Fruit fly (Drosophila melanogaster) whole organism, prepupa: Measurements from ENCODE around the gene UQCR-C2.

ENCODE experiments used
- Blimp-1 ChIP-seq: fragments of 200-800 bp; sonication (Bioruptor generic); optimal IDR thresholded peaks from 3 replicates; lab custom pipeline; 2017; ENCODE audit warnings: missing biosample characterization, missing genetic modification characterization, mild to moderate bottlenecking, moderate library complexity, missing genetic modification reagents
- CG10669 ChIP-seq: fragments of 200-800 bp; sonication (Bioruptor generic); optimal IDR thresholded peaks from 3 replicates; lab custom pipeline; 2018; ENCODE audit warnings: missing biosample characterization, mild to moderate bottlenecking, missing genetic modification characterization, moderate library complexity
- CG11294 ChIP-seq: fragments of 200-800 bp; sonication (Bioruptor generic); IDR thresholded peaks from 2 replicates; pipeline ENCODE4 v1.3.6; 2022; ENCODE audit warnings: missing biosample characterization, missing genetic modification characterization
- CG11762 ChIP-seq: fragments of 200-800 bp; sonication (Bioruptor generic); optimal IDR thresholded peaks from 3 replicates; lab custom pipeline; 2016; ENCODE audit warnings: missing biosample characterization, missing genetic modification characterization; ENCODE audit not compliant: insufficient read depth
- CG15336 ChIP-seq: fragments of 200-800 bp; sonication (Bioruptor generic); IDR thresholded peaks from 2 replicates; pipeline ENCODE4 v1.3.6; 2022; ENCODE audit warnings: missing biosample characterization, missing genetic modification characterization
- CG1621 ChIP-seq: fragments of 200-800 bp; sonication (Bioruptor generic); optimal IDR thresholded peaks from 3 replicates; lab custom pipeline; 2018; ENCODE audit warnings: missing biosample characterization, mild to moderate bottlenecking, missing genetic modification characterization
- CG16779 ChIP-seq: fragments of 200-800 bp; sonication (Bioruptor generic); optimal IDR thresholded peaks from 3 replicates; lab custom pipeline; 2017; ENCODE audit warnings: missing biosample characterization, mild to moderate bottlenecking, missing genetic modification characterization
- CG3032 ChIP-seq: fragments of 200-800 bp; optimal IDR thresholded peaks from 2 replicates; lab custom pipeline; 2019; ENCODE audit warnings: missing biosample characterization, mild to moderate bottlenecking, missing genetic modification characterization, moderate library complexity
- CG31627 ChIP-seq: fragments of 200-800 bp; sonication (Bioruptor generic); optimal IDR thresholded peaks from 3 replicates; lab custom pipeline; 2016; ENCODE audit warnings: missing biosample characterization, missing genetic modification characterization
- CG3919 ChIP-seq: fragments of 200-800 bp; sonication (Bioruptor generic); optimal IDR thresholded peaks from 3 replicates; lab custom pipeline; 2016; ENCODE audit warnings: missing biosample characterization, missing genetic modification characterization
- CG4318 ChIP-seq: fragments of 200-800 bp; sonication (Bioruptor generic); optimal IDR thresholded peaks from 3 replicates; lab custom pipeline; 2017; ENCODE audit warnings: missing biosample characterization, mild to moderate bottlenecking, missing genetic modification characterization
- CG6163 ChIP-seq: fragments of 200-800 bp; sonication (Bioruptor generic); IDR thresholded peaks from 3 replicates; pipeline ENCODE4 v1.3.6; 2022; ENCODE audit warnings: missing biosample characterization, missing genetic modification characterization
- CG6792 ChIP-seq: fragments of 200-800 bp; sonication (Bioruptor generic); optimal IDR thresholded peaks from 3 replicates; lab custom pipeline; 2016; ENCODE audit warnings: missing biosample characterization, missing genetic modification characterization
- CG6808 ChIP-seq: fragments of 200-800 bp; sonication (Bioruptor generic); optimal IDR thresholded peaks from 3 replicates; lab custom pipeline; 2017; ENCODE audit warnings: missing biosample characterization, missing genetic modification characterization, mild to moderate bottlenecking, moderate library complexity, missing genetic modification reagents
- CG6854 ChIP-seq: fragments of 200-800 bp; sonication (Bioruptor generic); optimal IDR thresholded peaks from 2 replicates; lab custom pipeline; 2017; ENCODE audit warnings: missing biosample characterization, mild to moderate bottlenecking, missing genetic modification characterization
- CG7368 ChIP-seq: fragments of 200-800 bp; sonication (Bioruptor generic); optimal IDR thresholded peaks from 3 replicates; lab custom pipeline; 2016; ENCODE audit warnings: missing biosample characterization, missing genetic modification characterization
- CG8119 ChIP-seq: fragments of 200-800 bp; sonication (Bioruptor generic); IDR thresholded peaks from 3 replicates; pipeline ENCODE4 v1.3.6; 2022; ENCODE audit warnings: missing biosample characterization, missing genetic modification characterization
- CG8319 ChIP-seq: fragments of 200-800 bp; sonication (Bioruptor generic); optimal IDR thresholded peaks from 3 replicates; lab custom pipeline; 2016; ENCODE audit warnings: missing biosample characterization, missing genetic modification characterization
- CG8632 ChIP-seq: fragments of 200-800 bp; sonication (Bioruptor generic); optimal IDR thresholded peaks from 3 replicates; lab custom pipeline; 2016; ENCODE audit warnings: missing biosample characterization, missing genetic modification characterization
- Eip93F ChIP-seq: fragments of 200-800 bp; sonication (Bioruptor generic); optimal IDR thresholded peaks from 2 replicates; lab custom pipeline; 2016; ENCODE audit warnings: missing biosample characterization, mild to moderate bottlenecking, missing genetic modification characterization
- Ets21C ChIP-seq: fragments of 200-800 bp; sonication (Bioruptor generic); optimal IDR thresholded peaks from 3 replicates; lab custom pipeline; 2016; ENCODE audit warnings: missing biosample characterization, missing genetic modification characterization
- Ets96B ChIP-seq: fragments of 200-800 bp; optimal IDR thresholded peaks from 2 replicates; lab custom pipeline; 2019; ENCODE audit warnings: missing biosample characterization, mild to moderate bottlenecking, missing genetic modification characterization, moderate library complexity
- Gug ChIP-seq: fragments of 200-800 bp; sonication (Bioruptor generic); IDR thresholded peaks from 2 replicates; pipeline ENCODE4 v1.3.6; 2022; ENCODE audit warnings: missing biosample characterization, missing genetic modification characterization
- Hr38 ChIP-seq: sonication (Bioruptor generic); optimal IDR thresholded peaks from 2 replicates; lab custom pipeline; 2016; ENCODE audit warnings: missing biosample characterization, missing genetic modification characterization
- Hr39 ChIP-seq: fragments of 200-800 bp; sonication (Bioruptor generic); optimal IDR thresholded peaks from 2 replicates; lab custom pipeline; 2016; ENCODE audit warnings: missing biosample characterization, missing genetic modification characterization
- Hr4 ChIP-seq: fragments of 200-800 bp; sonication (Bioruptor generic); optimal IDR thresholded peaks from 3 replicates; lab custom pipeline; 2016; ENCODE audit warnings: missing biosample characterization, missing genetic modification characterization
- Lpt ChIP-seq: fragments of 200-800 bp; sonication (Bioruptor generic); optimal IDR thresholded peaks from 3 replicates; lab custom pipeline; 2016; ENCODE audit warnings: missing biosample characterization, missing genetic modification characterization
- OdsH ChIP-seq: fragments of 200-800 bp; sonication (Bioruptor generic); optimal IDR thresholded peaks from 3 replicates; lab custom pipeline; 2016; ENCODE audit warnings: missing biosample characterization, missing genetic modification characterization
- Smox ChIP-seq: fragments of 200-800 bp; sonication (Bioruptor generic); optimal IDR thresholded peaks from 3 replicates; lab custom pipeline; 2016; ENCODE audit warnings: missing biosample characterization, missing genetic modification characterization
- Sox102F ChIP-seq: fragments of 200-800 bp; sonication (Bioruptor generic); optimal IDR thresholded peaks from 2 replicates; lab custom pipeline; 2016; ENCODE audit warnings: missing biosample characterization, mild to moderate bottlenecking, missing genetic modification characterization
- Sox14 ChIP-seq: fragments of 200-800 bp; sonication (Bioruptor generic); optimal IDR thresholded peaks from 3 replicates; lab custom pipeline; 2016; ENCODE audit warnings: missing biosample characterization, missing genetic modification characterization
- Sox15 ChIP-seq: fragments of 200-800 bp; sonication (Bioruptor generic); optimal IDR thresholded peaks from 3 replicates; lab custom pipeline; 2016; ENCODE audit warnings: missing biosample characterization, missing genetic modification characterization
- acj6 ChIP-seq: fragments of 200-800 bp; sonication (Bioruptor generic); optimal IDR thresholded peaks from 3 replicates; lab custom pipeline; 2016; ENCODE audit warnings: missing biosample characterization, missing genetic modification characterization
- cyc ChIP-seq: fragments of 200-800 bp; sonication (Bioruptor generic); optimal IDR thresholded peaks from 3 replicates; lab custom pipeline; 2016; ENCODE audit warnings: missing biosample characterization, missing genetic modification characterization
- dac ChIP-seq: fragments of 200-800 bp; sonication (Bioruptor generic); optimal IDR thresholded peaks from 2 replicates; lab custom pipeline; 2017; ENCODE audit warnings: missing biosample characterization, mild to moderate bottlenecking, missing genetic modification characterization
- dsx ChIP-seq: fragments of 200-800 bp; optimal IDR thresholded peaks from 3 replicates; lab custom pipeline; 2019; ENCODE audit warnings: missing biosample characterization, mild to moderate bottlenecking, missing genetic modification characterization, moderate library complexity; ENCODE audit not compliant: poor library complexity, severe bottlenecking
- fd59A ChIP-seq: fragments of 200-800 bp; sonication (Bioruptor generic); optimal IDR thresholded peaks from 2 replicates; lab custom pipeline; 2017; ENCODE audit warnings: missing biosample characterization, mild to moderate bottlenecking, missing genetic modification characterization, missing genetic modification reagents
- fd85E ChIP-seq: fragments of 200-800 bp; sonication (Bioruptor generic); optimal IDR thresholded peaks from 3 replicates; lab custom pipeline; 2016; ENCODE audit warnings: missing biosample characterization, missing genetic modification characterization
- fkh ChIP-seq: fragments of 200-800 bp; sonication (Bioruptor generic); optimal IDR thresholded peaks from 3 replicates; lab custom pipeline; 2017; ENCODE audit warnings: missing biosample characterization, mild to moderate bottlenecking, missing genetic modification characterization, moderate library complexity
- lz ChIP-seq: fragments of 200-800 bp; sonication (Bioruptor generic); optimal IDR thresholded peaks from 3 replicates; lab custom pipeline; 2016; ENCODE audit warnings: missing biosample characterization, missing genetic modification characterization
- net ChIP-seq: fragments of 200-800 bp; sonication (Bioruptor generic); optimal IDR thresholded peaks from 3 replicates; lab custom pipeline; 2016; ENCODE audit warnings: missing biosample characterization, missing genetic modification characterization
- pdm3 ChIP-seq: fragments of 200-800 bp; sonication (Bioruptor generic); optimal IDR thresholded peaks from 3 replicates; lab custom pipeline; 2016; ENCODE audit warnings: missing biosample characterization, missing genetic modification characterization
- salr ChIP-seq, 2 experiments: fragments of 200-800 bp; sonication (Bioruptor generic); optimal IDR thresholded peaks; 3 replicates each; lab custom pipeline; 2016 to 2018; ENCODE audit warnings: missing biosample characterization in 2 of 2, missing genetic modification characterization in 2 of 2, mild to moderate bottlenecking in 1 of 2
- spab ChIP-seq: fragments of 200-800 bp; sonication (Bioruptor generic); optimal IDR thresholded peaks from 2 replicates; lab custom pipeline; 2017; ENCODE audit warnings: missing biosample characterization, mild to moderate bottlenecking, missing genetic modification characterization, missing genetic modification reagents
- svp ChIP-seq: fragments of 200-800 bp; sonication (Bioruptor generic); peaks from one replicate; lab custom pipeline; 2016; ENCODE audit warnings: missing biosample characterization, missing genetic modification characterization
- topi ChIP-seq: fragments of 200-800 bp; sonication (Bioruptor generic); optimal IDR thresholded peaks from 3 replicates; lab custom pipeline; 2016; ENCODE audit warnings: missing biosample characterization, missing genetic modification characterization

The UQCR-C2 gene

DNA sequence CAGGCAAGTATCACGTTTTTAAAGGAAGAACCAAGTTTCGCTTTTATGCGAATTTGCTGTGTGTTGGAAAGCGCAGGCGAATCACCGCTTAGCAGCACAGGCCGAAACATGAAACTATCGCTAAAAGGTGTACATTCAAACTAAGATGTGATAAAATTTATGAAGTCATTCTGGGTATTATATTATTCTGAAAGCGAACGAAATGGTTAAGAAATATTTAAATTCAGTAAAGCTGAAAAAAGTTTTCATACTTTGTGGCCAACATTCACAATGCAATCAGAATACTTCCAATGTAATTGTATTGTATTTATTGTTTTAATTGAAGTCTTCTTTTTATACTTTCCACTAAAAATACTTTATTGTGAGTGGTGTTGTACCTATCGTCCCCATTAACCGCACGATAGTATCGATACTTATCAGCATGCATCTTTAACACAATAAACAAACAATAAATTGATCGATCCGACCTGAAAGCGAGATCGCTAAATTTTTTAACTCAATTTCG, 2.7 kb upstream of the UQCR-C2 start, which contains the start of gene Smn (continued):
- peak; percentile 63 for TF ChIP-seq acj6 (GFP tag; lab: Kevin White, UChicago)
- TF ChIP-seq CG11762 (GFP tag; lab: Kevin White, UChicago), result peak; percentile 34
- peak; percentile 50 for TF ChIP-seq CG3032
- no peak for TF ChIP-seq fd85E (GFP tag; lab: Kevin White, UChicago)
- TF ChIP-seq CG1621, result no peak
- no peak for TF ChIP-seq spab
- TF ChIP-seq pdm3 (GFP tag; lab: Kevin White, UChicago), result peak; percentile 72
- no peak for TF ChIP-seq dsx (GFP tag; lab: Kevin White, UChicago)
- TF ChIP-seq Blimp-1, result peak; percentile 36
- TF ChIP-seq CG3919 (GFP tag; lab: Kevin White, UChicago), result peak; percentile 61
- peak in 1 of 2 experiments; percentile 53 for TF ChIP-seq salr (GFP tag; optimal IDR thresholded peaks at IDR 0.05; lab: Kevin White, UChicago)
- TF ChIP-seq Smox, result peak; percentile 60
- no peak for TF ChIP-seq Gug
- peak; percentile 81 for TF ChIP-seq fkh (GFP tag; lab: Kevin White, UChicago)
- TF ChIP-seq CG16779 (tag; lab: Kevin White, UChicago), result no peak
- TF ChIP-seq CG6808 (GFP tag; lab: Kevin White, UChicago), result peak; percentile 2
- TF ChIP-seq CG6854 (GFP tag; lab: Kevin White, UChicago), result no peak
- TF ChIP-seq CG10669, result no peak
- no peak for TF ChIP-seq CG4318 (GFP tag; lab: Kevin White, UChicago)
- TF ChIP-seq Hr38 (GFP tag; lab: Kevin White, UChicago), result no peak
- TF ChIP-seq topi (GFP tag; lab: Kevin White, UChicago), result peak; percentile 64
- no peak for TF ChIP-seq CG11294 (GFP tag; lab: Robert Waterston, UW)
- TF ChIP-seq cyc (GFP tag; lab: Kevin White, UChicago), result peak; percentile 71

DNA sequence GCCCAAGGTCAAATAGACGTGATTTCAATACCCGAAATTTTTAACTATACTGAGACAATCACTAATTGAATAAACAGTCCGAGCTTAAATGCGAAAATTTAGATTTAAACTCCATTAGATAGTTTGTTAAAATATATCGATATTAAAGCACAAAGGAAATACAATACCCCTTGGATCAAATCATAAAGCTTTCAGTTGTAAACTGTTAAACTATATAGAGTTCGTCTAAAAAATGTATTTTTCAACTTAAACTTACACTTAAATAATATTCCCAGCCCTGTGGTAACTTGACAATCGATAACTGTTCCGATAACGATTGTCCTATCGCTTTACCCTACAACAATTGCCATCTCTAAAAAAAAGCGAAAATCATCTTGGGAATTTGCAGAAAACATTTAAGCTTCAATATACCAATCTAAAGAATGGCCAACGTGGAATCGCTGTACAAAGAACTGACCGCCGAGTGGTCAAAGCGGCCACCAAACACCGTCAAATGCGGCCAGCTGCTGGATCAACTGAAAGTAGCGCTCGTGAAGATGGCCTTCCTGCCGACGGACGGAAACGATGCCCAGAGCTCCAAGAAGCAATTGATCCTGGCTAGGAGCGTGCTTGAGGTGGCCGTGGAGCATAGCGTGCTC, 1.1 kb upstream of the UQCR-C2 start, which contains the start of gene Rpn12:
Gene Rpn12, plus strand, starts transcription at position 351 of the 638 bp plus-strand sequence.
- TF ChIP-seq Ets21C (GFP tag; lab: Kevin White, UChicago) (no peak), CG6792 (GFP tag; lab: Kevin White, UChicago) (no peak), CG8319 (GFP tag; lab: Kevin White, UChicago) (no peak), CG8119 (no peak), CG7368 (GFP tag; lab: Kevin White, UChicago) (no peak), svp (GFP tag; lab: Kevin White, UChicago) (no peak), CG31627 (peak; percentile 33), CG1621 (no peak), Hr4 (GFP tag; lab: Kevin White, UChicago) (peak; percentile 38), CG10669 (no peak), fkh (GFP tag; lab: Kevin White, UChicago) (no peak), lz (GFP tag; lab: Kevin White, UChicago) (peak; percentile 53), CG15336 (GFP tag; lab: Robert Waterston, UW) (0 out of 2 replicates have a peak, but pooled peaks have one; percentile 12), CG11762 (GFP tag; lab: Kevin White, UChicago) (no peak), CG6854 (GFP tag; lab: Kevin White, UChicago) (no peak), Ets96B (peak; percentile 17), Sox14 (GFP tag; lab: Kevin White, UChicago) (peak; percentile 45), salr (GFP tag; optimal IDR thresholded peaks at IDR 0.05; lab: Kevin White, UChicago) (no peak), Blimp-1 (no peak), pdm3 (GFP tag; lab: Kevin White, UChicago) (no peak), CG6808 (GFP tag; lab: Kevin White, UChicago) (no peak), CG4318 (GFP tag; lab: Kevin White, UChicago) (no peak), Lpt (GFP tag; lab: Kevin White, UChicago) (no peak), net (GFP tag; lab: Kevin White, UChicago) (no peak), Sox15 (GFP tag; lab: Kevin White, UChicago) (no peak), CG8632 (GFP tag; lab: Kevin White, UChicago) (peak; percentile 12), Hr39 (peak; percentile 45), Gug (0 out of 2 replicates have a peak, but pooled peaks have one; percentile 8), CG6163 (GFP tag; lab: Robert Waterston, UW) (no peak), dsx (GFP tag; lab: Kevin White, UChicago) (peak; percentile 3), spab (no peak), Eip93F (GFP tag; lab: Kevin White, UChicago) (no peak), dac (GFP tag; lab: Kevin White, UChicago) (no peak), fd85E (GFP tag; lab: Kevin White, UChicago) (no peak), cyc (GFP tag; lab: Kevin White, UChicago) (peak; percentile 42), OdsH (GFP tag; lab: Kevin White, UChicago) (peak; percentile 23), fd59A (GFP tag; lab: Kevin White, UChicago) (no peak), Sox102F (GFP tag; lab: Kevin White, UChicago) (no peak)
